Fruit fly (Drosophila melanogaster) whole organism, embryonic: ENCODE data around the gene dpr3.

Experiments used
- ATbp ChIP-seq: fragments of 200-800 bp; sonication (Bioruptor generic); optimal IDR thresholded peaks from 2 replicates; lab custom pipeline; 2017; ENCODE audit warnings: missing biosample characterization, mild to moderate bottlenecking, missing genetic modification characterization, missing genetic modification reagents
- Adf1 ChIP-seq: fragments of 200-800 bp; sonication (Bioruptor generic); IDR thresholded peaks from 2 replicates; pipeline ENCODE4 v1.3.6; 2022; ENCODE audit warnings: missing biosample characterization, missing genetic modification characterization
- Asciz ChIP-seq: fragments of 200-800 bp; sonication (Bioruptor generic); optimal IDR thresholded peaks from 2 replicates; lab custom pipeline; 2017; ENCODE audit warnings: missing biosample characterization, mild to moderate bottlenecking, missing genetic modification characterization, missing genetic modification reagents
- Blimp-1 ChIP-seq: fragments of 200-800 bp; sonication (Bioruptor generic); optimal IDR thresholded peaks from 3 replicates; lab custom pipeline; 2018; ENCODE audit warnings: missing biosample characterization, missing genetic modification characterization, mild to moderate bottlenecking, moderate library complexity, missing genetic modification reagents
- Bteb2 ChIP-seq: fragments of 200-800 bp; sonication (Bioruptor generic); optimal IDR thresholded peaks from 2 replicates; lab custom pipeline; 2016; ENCODE audit warnings: missing biosample characterization, missing genetic modification characterization
- CG10147 ChIP-seq: fragments of 200-800 bp; sonication (Bioruptor generic); optimal IDR thresholded peaks from 2 replicates; lab custom pipeline; 2019; ENCODE audit warnings: missing biosample characterization, mild to moderate bottlenecking, missing genetic modification characterization, moderate library complexity
- CG10209 ChIP-seq: fragments of 200-800 bp; sonication (Bioruptor generic); optimal IDR thresholded peaks from 3 replicates; lab custom pipeline; 2017; ENCODE audit warnings: missing biosample characterization, mild to moderate bottlenecking, missing genetic modification characterization, missing genetic modification reagents
- CG11398 ChIP-seq: fragments of 200-800 bp; sonication (Bioruptor generic); optimal IDR thresholded peaks from 2 replicates; lab custom pipeline; 2016; ENCODE audit warnings: missing biosample characterization, missing genetic modification characterization
- CG12155 ChIP-seq: fragments of 200-800 bp; sonication (Bioruptor generic); optimal IDR thresholded peaks from 3 replicates; lab custom pipeline; 2016; ENCODE audit warnings: missing biosample characterization, missing genetic modification characterization
- CG12219 ChIP-seq: fragments of 200-800 bp; sonication (Bioruptor generic); optimal IDR thresholded peaks from 3 replicates; lab custom pipeline; 2018; ENCODE audit warnings: missing biosample characterization, mild to moderate bottlenecking, missing genetic modification characterization
- CG12299 ChIP-seq: fragments of 200-800 bp; sonication (Bioruptor generic); optimal IDR thresholded peaks from 2 replicates; lab custom pipeline; 2018; ENCODE audit warnings: missing biosample characterization, mild to moderate bottlenecking, missing genetic modification characterization
- CG13287 ChIP-seq: fragments of 200-800 bp; sonication (Bioruptor generic); IDR thresholded peaks from 2 replicates; pipeline ENCODE4 v1.3.6; 2022; ENCODE audit warnings: missing biosample characterization, missing genetic modification characterization; ENCODE audit not compliant: partially characterized antibody
- CG14710 ChIP-seq: fragments of 200-800 bp; sonication (Bioruptor generic); optimal IDR thresholded peaks from 3 replicates; lab custom pipeline; 2019; ENCODE audit warnings: missing biosample characterization, mild to moderate bottlenecking, missing genetic modification characterization, moderate library complexity
- CG17802 ChIP-seq: fragments of 200-800 bp; sonication (Bioruptor generic); optimal IDR thresholded peaks from 2 replicates; lab custom pipeline; 2018; ENCODE audit warnings: missing biosample characterization, mild to moderate bottlenecking, missing genetic modification characterization, moderate library complexity
- CG18764 ChIP-seq: fragments of 200-800 bp; sonication (Bioruptor generic); optimal IDR thresholded peaks from 3 replicates; lab custom pipeline; 2016; ENCODE audit warnings: missing biosample characterization, missing genetic modification characterization
- CG2116 ChIP-seq: fragments of 200-800 bp; sonication (Bioruptor generic); optimal IDR thresholded peaks from 3 replicates; lab custom pipeline; 2018; ENCODE audit warnings: missing biosample characterization, mild to moderate bottlenecking, missing genetic modification characterization
- CG2199 ChIP-seq: fragments of 200-800 bp; sonication (Bioruptor generic); IDR thresholded peaks from 3 replicates; pipeline ENCODE4 v1.3.6; 2022; ENCODE audit warnings: missing biosample characterization, missing genetic modification characterization
- CG2889 ChIP-seq: fragments of 200-800 bp; sonication (Bioruptor generic); IDR thresholded peaks from 3 replicates; pipeline ENCODE4 v1.3.6; 2022; ENCODE audit warnings: missing biosample characterization, missing genetic modification characterization
- CG6654 ChIP-seq: fragments of 200-800 bp; sonication (Bioruptor generic); optimal IDR thresholded peaks from 2 replicates; lab custom pipeline; 2017; ENCODE audit warnings: missing biosample characterization, mild to moderate bottlenecking, missing genetic modification characterization
- CG6765 ChIP-seq: fragments of 200-800 bp; sonication (Bioruptor generic); optimal IDR thresholded peaks from 3 replicates; lab custom pipeline; 2017; ENCODE audit warnings: missing biosample characterization, mild to moderate bottlenecking, missing genetic modification characterization
- CG6854 ChIP-seq: fragments of 200-800 bp; sonication (Bioruptor generic); optimal IDR thresholded peaks from 3 replicates; lab custom pipeline; 2017; ENCODE audit warnings: missing biosample characterization, mild to moderate bottlenecking, missing genetic modification characterization
- CG7745 ChIP-seq: fragments of 200-800 bp; sonication (Bioruptor generic); optimal IDR thresholded peaks from 2 replicates; lab custom pipeline; 2018; ENCODE audit warnings: missing biosample characterization, mild to moderate bottlenecking, missing genetic modification characterization, moderate library complexity
- CG8281 ChIP-seq: fragments of 200-800 bp; sonication (Bioruptor generic); optimal IDR thresholded peaks from 2 replicates; lab custom pipeline; 2018; ENCODE audit warnings: missing biosample characterization, mild to moderate bottlenecking, missing genetic modification characterization, moderate library complexity
- CTCF ChIP-seq: fragments of 200-800 bp; sonication (Bioruptor generic); optimal IDR thresholded peaks from 2 replicates; lab custom pipeline; 2017; ENCODE audit warnings: missing biosample characterization, mild to moderate bottlenecking, missing genetic modification characterization, moderate library complexity
- D ChIP-seq, 2 experiments: fragments of 200-800 bp in 1 of 2; fragments of >200 bp in 1 of 2; sonication (Bioruptor generic) in 1 of 2; optimal IDR thresholded peaks; 2 replicates in 1 of 2; 3 replicates in 1 of 2; lab custom pipeline; 2017; ENCODE audit warnings: mild to moderate bottlenecking in 1 of 2, missing biosample characterization in 1 of 2, missing genetic modification characterization in 1 of 2, missing genetic modification reagents in 1 of 2
- D19A ChIP-seq: fragments of 200-800 bp; optimal IDR thresholded peaks from 3 replicates; lab custom pipeline; 2019; ENCODE audit warnings: missing biosample characterization, mild to moderate bottlenecking, missing genetic modification characterization, moderate library complexity
- Dbx ChIP-seq: fragments of 200-800 bp; sonication (Bioruptor generic); IDR thresholded peaks from 3 replicates; pipeline ENCODE4 v1.3.6; 2022; ENCODE audit warnings: missing biosample characterization, missing genetic modification characterization
- Ets97D ChIP-seq: fragments of 200-800 bp; sonication (Bioruptor generic); optimal IDR thresholded peaks from 3 replicates; lab custom pipeline; 2016; ENCODE audit warnings: missing biosample characterization, missing genetic modification characterization
- HLH3B ChIP-seq: fragments of 200-800 bp; sonication (Bioruptor generic); IDR thresholded peaks from 2 replicates; pipeline ENCODE4 v1.3.6; 2022; ENCODE audit warnings: missing biosample characterization, missing genetic modification characterization
- HLH4C ChIP-seq: fragments of 200-800 bp; sonication (Bioruptor generic); IDR thresholded peaks from 3 replicates; pipeline ENCODE4 v1.3.6; 2022; ENCODE audit warnings: missing biosample characterization, missing genetic modification characterization; ENCODE audit not compliant: partially characterized antibody
- Mes4 ChIP-seq: fragments of 200-800 bp; sonication (Bioruptor generic); optimal IDR thresholded peaks from 2 replicates; lab custom pipeline; 2016; ENCODE audit warnings: missing biosample characterization, missing genetic modification characterization
- Nf-YB ChIP-seq: fragments of 200-800 bp; sonication (Bioruptor generic); optimal IDR thresholded peaks from 3 replicates; lab custom pipeline; 2019; ENCODE audit warnings: missing biosample characterization, mild to moderate bottlenecking, missing genetic modification characterization, moderate library complexity
- Trl ChIP-seq, 3 experiments: fragments of >200 bp in 2 of 3; fragments of 200-800 bp in 1 of 3; sonication (Bioruptor generic) in 1 of 3; optimal IDR thresholded peaks; 2 replicates in 1 of 3; 3 replicates in 2 of 3; lab custom pipeline; 2016 to 2017; ENCODE audit warnings: missing biosample characterization in 1 of 3, missing genetic modification characterization in 1 of 3
- Vsx1 ChIP-seq: fragments of 200-800 bp; sonication (Bioruptor generic); optimal IDR thresholded peaks from 2 replicates; lab custom pipeline; 2017; ENCODE audit warnings: missing biosample characterization, mild to moderate bottlenecking, missing genetic modification characterization, missing genetic modification reagents
- az2 ChIP-seq: fragments of 200-800 bp; sonication (Bioruptor generic); optimal IDR thresholded peaks from 3 replicates; lab custom pipeline; 2016; ENCODE audit warnings: missing biosample characterization, missing genetic modification characterization
- cato ChIP-seq: fragments of 200-800 bp; sonication (Bioruptor generic); optimal IDR thresholded peaks from 2 replicates; lab custom pipeline; 2016; ENCODE audit warnings: missing biosample characterization, missing genetic modification characterization, borderline replicate concordance
- caup ChIP-seq: fragments of 200-800 bp; sonication (Bioruptor generic); optimal IDR thresholded peaks from 3 replicates; lab custom pipeline; 2017; ENCODE audit warnings: missing biosample characterization, mild to moderate bottlenecking, missing genetic modification characterization, moderate library complexity; ENCODE audit not compliant: severe bottlenecking
- da ChIP-seq: fragments of 200-800 bp; sonication (Bioruptor generic); optimal IDR thresholded peaks from 2 replicates; lab custom pipeline; 2016; ENCODE audit warnings: missing biosample characterization, missing genetic modification characterization
- fu2 ChIP-seq: fragments of 200-800 bp; sonication (Bioruptor generic); optimal IDR thresholded peaks from 2 replicates; lab custom pipeline; 2016; ENCODE audit warnings: missing biosample characterization, missing genetic modification characterization
- gce ChIP-seq: fragments of 200-800 bp; sonication (Bioruptor generic); IDR thresholded peaks from 3 replicates; pipeline ENCODE4 v1.3.6; 2022; ENCODE audit warnings: missing biosample characterization, missing genetic modification characterization
- grau ChIP-seq: fragments of 200-800 bp; optimal IDR thresholded peaks from 3 replicates; lab custom pipeline; 2019; ENCODE audit warnings: missing biosample characterization, mild to moderate bottlenecking, missing genetic modification characterization, moderate library complexity
- gro ChIP-seq: fragments of 200-800 bp; sonication (Bioruptor generic); optimal IDR thresholded peaks from 2 replicates; lab custom pipeline; 2016; ENCODE audit warnings: missing biosample characterization, missing genetic modification characterization
- jigr1 ChIP-seq: fragments of 200-800 bp; sonication (Bioruptor generic); IDR thresholded peaks from 3 replicates; pipeline ENCODE4 v1.3.6; 2022; ENCODE audit warnings: missing biosample characterization, missing genetic modification characterization
- p53 ChIP-seq: fragments of 200-800 bp; sonication (Bioruptor generic); optimal IDR thresholded peaks from 2 replicates; lab custom pipeline; 2016; ENCODE audit warnings: missing biosample characterization, missing genetic modification characterization
- pros ChIP-seq: fragments of 200-800 bp; sonication (Bioruptor generic); optimal IDR thresholded peaks from 3 replicates; lab custom pipeline; 2019; ENCODE audit warnings: missing biosample characterization, mild to moderate bottlenecking, missing genetic modification characterization, moderate library complexity
- trem ChIP-seq: fragments of 200-800 bp; optimal IDR thresholded peaks from 3 replicates; lab custom pipeline; 2019; ENCODE audit warnings: missing biosample characterization, mild to moderate bottlenecking, missing genetic modification characterization, moderate library complexity
- trh ChIP-seq: fragments of 200-800 bp; sonication (Bioruptor generic); optimal IDR thresholded peaks from 2 replicates; lab custom pipeline; 2016; ENCODE audit warnings: missing biosample characterization, missing genetic modification characterization
- unc-4 ChIP-seq: fragments of 200-800 bp; sonication (Bioruptor generic); IDR thresholded peaks from 2 replicates; pipeline ENCODE4 v1.3.6; 2022; ENCODE audit warnings: missing biosample characterization, missing genetic modification characterization; ENCODE audit not compliant: partially characterized antibody
- z ChIP-seq: fragments of 200-800 bp; sonication (Bioruptor generic); IDR thresholded peaks from 3 replicates; pipeline ENCODE4 v1.3.6; 2022; ENCODE audit warnings: missing biosample characterization, missing genetic modification characterization

Gene dpr3

DNA sequence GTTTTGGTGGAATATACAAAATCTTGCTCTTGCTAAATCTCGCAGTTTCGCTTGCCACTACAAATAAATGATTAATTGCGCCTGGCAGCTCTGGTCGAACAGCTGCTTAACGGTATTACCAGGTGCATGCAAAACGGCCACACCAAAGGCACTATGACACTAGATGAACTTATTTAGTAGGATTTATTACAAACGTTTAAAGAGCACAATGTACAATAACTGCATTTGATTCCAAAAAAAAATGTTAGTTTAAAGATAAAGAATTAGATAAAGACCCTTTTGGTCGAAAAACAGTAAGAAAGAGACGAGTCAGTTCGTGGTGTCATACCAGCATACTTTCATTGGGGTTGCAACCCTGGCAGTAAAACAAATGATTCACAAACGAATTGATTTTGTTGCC, 37.5 kb upstream of the dpr3 start, which contains the start of the genes CG11723 and Tbcd (continued):
- TF ChIP-seq Blimp-1 (GFP tag; lab: Kevin White, UChicago) (no peak), cato (GFP tag; lab: Kevin White, UChicago) (peak; percentile 80), CG12299 (tag; lab: Kevin White, UChicago) (peak; percentile 77), CG8281 (no peak), ATbp (GFP tag; lab: Kevin White, UChicago) (no peak), CG10147 (GFP tag; lab: Kevin White, UChicago) (no peak), Dbx (GFP tag; lab: Robert Waterston, UW) (peak; percentile 87), CG2889 (GFP tag; lab: Robert Waterston, UW) (peak; percentile 87), grau (tag; lab: Kevin White, UChicago) (peak; percentile 87), caup (GFP tag; lab: Kevin White, UChicago) (peak; percentile 87), HLH3B (peak; percentile 93), CG2199 (GFP tag; lab: Robert Waterston, UW) (peak; percentile 87; the same call in 2 of the 3 replicates), Bteb2 (peak; percentile 80), CG6765 (peak; percentile 56), trem (tag; lab: Kevin White, UChicago) (peak; percentile 85), jigr1 (GFP tag; lab: Robert Waterston, UW) (peak; percentile 78; the same call in 2 of the 3 replicates), CG6854 (peak; percentile 68), da (GFP tag; lab: Kevin White, UChicago) (peak; percentile 78), gro (peak; percentile 79), Nf-YB (GFP tag; lab: Kevin White, UChicago) (peak; percentile 67), unc-4 (GFP tag; lab: Robert Waterston, UW) (0 out of 2 replicates have a peak, but pooled peaks have one; percentile 38), CG12155 (GFP tag; lab: Kevin White, UChicago) (peak; percentile 86), Ets97D (GFP tag; lab: Kevin White, UChicago) (peak; percentile 75), pros (no peak), D19A (tag; lab: Kevin White, UChicago) (no peak), D (optimal IDR thresholded peaks at IDR 0.05; lab: Kevin White, UChicago) (no peak), D (GFP tag; optimal IDR thresholded peaks at IDR 0.05; lab: Kevin White, UChicago) (peak; percentile 75), Mes4 (GFP tag; lab: Kevin White, UChicago) (peak; percentile 79), Asciz (GFP tag; lab: Kevin White, UChicago) (no peak), Vsx1 (GFP tag; lab: Kevin White, UChicago) (no peak), trh (GFP tag; lab: Kevin White, UChicago) (peak; percentile 48), CG12219 (peak; percentile 80), p53 (GFP tag; lab: Kevin White, UChicago) (peak; percentile 64), gce (GFP tag; lab: Robert Waterston, UW) (peak; percentile 91), CG7745 (tag; lab: Kevin White, UChicago) (no peak), CG2116 (GFP tag; lab: Kevin White, UChicago) (peak; percentile 74), CG17802 (tag; lab: Kevin White, UChicago) (peak; percentile 71), CG11398 (GFP tag; lab: Kevin White, UChicago) (peak; percentile 75), CG10209 (GFP tag; lab: Kevin White, UChicago) (no peak), CG18764 (GFP tag; lab: Kevin White, UChicago) (peak; percentile 95), CG14710 (tag; lab: Kevin White, UChicago) (peak; percentile 89), Adf1 (GFP tag; lab: Robert Waterston, UW) (peak; percentile 55), CG6654 (GFP tag; lab: Kevin White, UChicago) (peak; percentile 63), HLH4C (GFP tag; lab: Robert Waterston, UW) (no peak), az2 (GFP tag; lab: Kevin White, UChicago) (peak; percentile 83), fu2 (GFP tag; lab: Kevin White, UChicago) (peak; percentile 82), CTCF (GFP tag; lab: Kevin White, UChicago) (peak; percentile 22), z (GFP tag; lab: Robert Waterston, UW) (peak; percentile 26; the same call in 1 of the 3 replicates), CG13287 (peak; percentile 64), Trl (optimal IDR thresholded peaks at IDR 0.05; lab: Kevin White, UChicago) (no peak), Trl (GFP tag; optimal IDR thresholded peaks at IDR 0.05; lab: Kevin White, UChicago) (peak; percentile 87)
